Worm (Caenorhabditis elegans) whole organism, L1 larva: ENCODE measurements around the gene rps-11.

Source experiments
- C04F5.9 ChIP-seq: sonication (generic microtip); optimal IDR thresholded peaks from 2 replicates; lab custom pipeline; 2016; ENCODE audit warnings: missing genetic modification characterization, missing compliant biosample characterization
- Y116A8C.19 ChIP-seq: sonication (generic microtip); optimal IDR thresholded peaks from 2 replicates; lab custom pipeline; 2016; ENCODE audit warnings: missing compliant biosample characterization, missing genetic modification characterization, borderline replicate concordance
- aha-1 ChIP-seq: fragments of 150-350 bp; optimal IDR thresholded peaks from 2 replicates; lab custom pipeline; 2014; ENCODE audit warnings: missing biosample characterization, missing genetic modification characterization
- alr-1 ChIP-seq: fragments of 200-800 bp; sonication (Bioruptor generic); optimal IDR thresholded peaks from 2 replicates; lab custom pipeline; 2018; ENCODE audit warnings: borderline replicate concordance, mild to moderate bottlenecking, missing genetic modification characterization, missing compliant biosample characterization
- aly-2 ChIP-seq: fragments of 150-350 bp; optimal IDR thresholded peaks from 2 replicates; lab custom pipeline; 2014; ENCODE audit warnings: missing biosample characterization, missing genetic modification characterization
- ama-1 ChIP-seq: fragments of 150-350 bp; optimal IDR thresholded peaks from 2 replicates; lab custom pipeline; 2014
- ceh-8 ChIP-seq: fragments of 200-800 bp; sonication (Bioruptor generic); optimal IDR thresholded peaks from 2 replicates; lab custom pipeline; 2018; ENCODE audit warnings: mild to moderate bottlenecking, missing genetic modification characterization, moderate library complexity, missing compliant biosample characterization
- ceh-88 ChIP-seq: fragments of 200-800 bp; sonication (Bioruptor generic); IDR thresholded peaks from 2 replicates; pipeline ENCODE4 v1.3.6; 2022; ENCODE audit warnings: missing genetic modification characterization, missing compliant biosample characterization
- ceh-90 ChIP-seq: sonication (generic microtip); optimal IDR thresholded peaks from 2 replicates; lab custom pipeline; 2016; ENCODE audit warnings: missing genetic modification characterization, missing compliant biosample characterization
- ces-1 ChIP-seq: fragments of 150-350 bp; optimal IDR thresholded peaks from 2 replicates; lab custom pipeline; 2014; ENCODE audit warnings: missing biosample characterization, missing genetic modification reagents, missing genetic modification characterization
- dpl-1 ChIP-seq, 3 experiments: fragments of 150-350 bp in 2 of 3; sonication (generic microtip) in 1 of 3; optimal IDR thresholded peaks; 2 replicates each; lab custom pipeline; 2014 to 2017; ENCODE audit warnings: missing biosample characterization in 3 of 3, missing genetic modification characterization in 3 of 3, missing genetic modification reagents in 3 of 3
- dsc-1 ChIP-seq: sonication (generic microtip); optimal IDR thresholded peaks from 2 replicates; lab custom pipeline; 2016; ENCODE audit warnings: mild to moderate bottlenecking, missing genetic modification characterization, missing compliant biosample characterization
- efl-1 ChIP-seq, 4 experiments: fragments of 150-350 bp; optimal IDR thresholded peaks in 3 of 4; peaks in 1 of 4; 1 replicate in 1 of 4; 2 replicates in 3 of 4; lab custom pipeline; 2014; ENCODE audit warnings: missing biosample characterization in 2 of 4, missing genetic modification characterization in 2 of 4, missing genetic modification reagents in 2 of 4
- efl-3 ChIP-seq: fragments of 200-800 bp; sonication (Bioruptor generic); optimal IDR thresholded peaks from 2 replicates; lab custom pipeline; 2018; ENCODE audit warnings: mild to moderate bottlenecking, missing genetic modification characterization, missing compliant biosample characterization
- egl-13 ChIP-seq: sonication (generic microtip); optimal IDR thresholded peaks from 2 replicates; lab custom pipeline; 2016; ENCODE audit warnings: missing genotype, missing genetic modification reagents, missing genetic modification characterization, missing compliant biosample characterization
- elt-2 ChIP-seq: sonication (generic microtip); optimal IDR thresholded peaks from 2 replicates; lab custom pipeline; 2016; ENCODE audit warnings: missing genetic modification characterization, mild to moderate bottlenecking, inconsistent platforms, missing compliant biosample characterization, missing genetic modification reagents
- elt-3 ChIP-seq, 6 experiments: fragments of 150-350 bp in 1 of 6; sonication (generic microtip); optimal IDR thresholded peaks; 2 replicates each; lab custom pipeline; 2017 to 2018; ENCODE audit warnings: missing biosample characterization in 6 of 6, missing genetic modification characterization in 6 of 6, inconsistent platforms in 1 of 6
- ets-5 ChIP-seq: fragments of 200-800 bp; sonication (Bioruptor generic); IDR thresholded peaks from 2 replicates; pipeline ENCODE4 v1.3.6; 2022; ENCODE audit warnings: missing genetic modification characterization, missing compliant biosample characterization
- fkh-10 ChIP-seq: sonication (generic microtip); optimal IDR thresholded peaks from 2 replicates; lab custom pipeline; 2017; ENCODE audit warnings: missing biosample characterization, missing genetic modification reagents, missing genetic modification characterization
- fkh-4 ChIP-seq: sonication (generic microtip); optimal IDR thresholded peaks from 2 replicates; lab custom pipeline; 2016; ENCODE audit warnings: missing compliant biosample characterization, missing genetic modification characterization, borderline replicate concordance
- fkh-8 ChIP-seq: sonication (generic microtip); optimal IDR thresholded peaks from 2 replicates; lab custom pipeline; 2016; ENCODE audit warnings: mild to moderate bottlenecking, missing genetic modification characterization, missing compliant biosample characterization
- grh-1 ChIP-seq: fragments of 200-800 bp; sonication (Bioruptor generic); IDR thresholded peaks from 2 replicates; pipeline ENCODE4 v1.3.6; 2022; ENCODE audit warnings: missing genetic modification reagents, missing genetic modification characterization, missing compliant biosample characterization
- hlh-17 ChIP-seq: fragments of 200-800 bp; sonication (Bioruptor generic); optimal IDR thresholded peaks from 2 replicates; lab custom pipeline; 2018; ENCODE audit warnings: missing genetic modification characterization, mild to moderate bottlenecking, missing compliant biosample characterization, moderate library complexity, borderline replicate concordance
- hpl-2 ChIP-seq: fragments of 150-350 bp; optimal IDR thresholded peaks from 2 replicates; lab custom pipeline; 2014; ENCODE audit warnings: missing biosample characterization, missing genetic modification reagents, missing genetic modification characterization
- irx-1 ChIP-seq: sonication (generic microtip); optimal IDR thresholded peaks from 2 replicates; lab custom pipeline; 2016; ENCODE audit warnings: missing genetic modification characterization, missing compliant biosample characterization
- lin-13 ChIP-seq: fragments of 150-350 bp; optimal IDR thresholded peaks from 2 replicates; lab custom pipeline; 2014; ENCODE audit warnings: missing biosample characterization, missing genetic modification reagents, missing genetic modification characterization
- lin-14 ChIP-seq: fragments of 200-800 bp; sonication (Bioruptor generic); optimal IDR thresholded peaks from 2 replicates; lab custom pipeline; 2018; ENCODE audit warnings: mild to moderate bottlenecking, missing genetic modification characterization, moderate library complexity, missing compliant biosample characterization
- lin-35 ChIP-seq, 2 experiments: fragments of 150-350 bp; optimal IDR thresholded peaks; 2 replicates each; lab custom pipeline; 2014; ENCODE audit warnings: missing biosample characterization in 2 of 2, missing genetic modification characterization in 2 of 2, missing genetic modification reagents in 2 of 2
- lir-3 ChIP-seq: sonication (generic microtip); optimal IDR thresholded peaks from 2 replicates; lab custom pipeline; 2016; ENCODE audit warnings: mild to moderate bottlenecking, missing genetic modification characterization, moderate library complexity, missing compliant biosample characterization; ENCODE audit not compliant: poor library complexity
- mab-9 ChIP-seq: fragments of 200-800 bp; sonication (Bioruptor generic); IDR thresholded peaks from 2 replicates; pipeline ENCODE4 v1.3.6; 2022; ENCODE audit warnings: missing genetic modification reagents, missing genetic modification characterization, missing compliant biosample characterization
- mdl-1 ChIP-seq, 2 experiments: fragments of 150-350 bp; optimal IDR thresholded peaks; 2 replicates each; lab custom pipeline; 2014 to 2017; ENCODE audit warnings: missing biosample characterization in 2 of 2, missing genetic modification characterization in 2 of 2, inconsistent platforms in 1 of 2
- mef-2 ChIP-seq: fragments of 150-350 bp; optimal IDR thresholded peaks from 2 replicates; lab custom pipeline; 2014; ENCODE audit warnings: missing biosample characterization, missing genetic modification characterization
- mep-1 ChIP-seq: fragments of 150-350 bp; optimal IDR thresholded peaks from 2 replicates; lab custom pipeline; 2014; ENCODE audit warnings: missing biosample characterization, missing genetic modification characterization
- nhr-11 ChIP-seq: fragments of 150-350 bp; optimal IDR thresholded peaks from 2 replicates; lab custom pipeline; 2014; ENCODE audit warnings: missing biosample characterization, missing genetic modification characterization
- nhr-19 ChIP-seq: fragments of 200-800 bp; sonication (Bioruptor generic); conservative IDR thresholded peaks from 2 replicates; pipeline ENCODE4 v1.3.6; 2022; ENCODE audit warnings: missing genetic modification characterization, missing compliant biosample characterization
- nhr-20 ChIP-seq: sonication (generic microtip); optimal IDR thresholded peaks from 2 replicates; lab custom pipeline; 2016; ENCODE audit warnings: mild to moderate bottlenecking, missing genetic modification characterization, missing compliant biosample characterization
- nhr-47 ChIP-seq: sonication (generic microtip); optimal IDR thresholded peaks from 2 replicates; lab custom pipeline; 2016; ENCODE audit warnings: mild to moderate bottlenecking, missing genetic modification characterization, moderate library complexity, missing compliant biosample characterization
- nhr-85 ChIP-seq: sonication (generic microtip); peaks from one replicate; lab custom pipeline; 2016; ENCODE audit warnings: missing genetic modification characterization, inconsistent platforms, missing compliant biosample characterization
- nhr-90 ChIP-seq: sonication (generic microtip); optimal IDR thresholded peaks from 2 replicates; lab custom pipeline; 2016; ENCODE audit warnings: mild to moderate bottlenecking, missing genetic modification characterization, missing compliant biosample characterization; ENCODE audit not compliant: poor library complexity
- pax-3 ChIP-seq: fragments of 200-800 bp; sonication (Bioruptor generic); optimal IDR thresholded peaks from 2 replicates; lab custom pipeline; 2018; ENCODE audit warnings: mild to moderate bottlenecking, missing genetic modification characterization, moderate library complexity, missing compliant biosample characterization
- pqm-1 ChIP-seq: sonication (generic microtip); optimal IDR thresholded peaks from 3 replicates; lab custom pipeline; 2017; ENCODE audit warnings: missing biosample characterization, missing genetic modification characterization
- skn-1 ChIP-seq: fragments of 150-350 bp; optimal IDR thresholded peaks from 2 replicates; lab custom pipeline; 2014; ENCODE audit warnings: missing biosample characterization, missing genetic modification characterization
- snpc-4 ChIP-seq: fragments of 150-350 bp; optimal IDR thresholded peaks from 2 replicates; lab custom pipeline; 2014; ENCODE audit warnings: missing biosample characterization, missing genetic modification characterization
- snu-23 ChIP-seq: sonication (generic microtip); optimal IDR thresholded peaks from 2 replicates; lab custom pipeline; 2016; ENCODE audit warnings: missing genetic modification characterization, missing compliant biosample characterization
- sox-4 ChIP-seq: sonication (generic microtip); optimal IDR thresholded peaks from 2 replicates; lab custom pipeline; 2016; ENCODE audit warnings: missing genetic modification characterization, missing compliant biosample characterization
- sup-37 ChIP-seq: fragments of 200-800 bp; sonication (Bioruptor generic); optimal IDR thresholded peaks from 2 replicates; lab custom pipeline; 2018; ENCODE audit warnings: mild to moderate bottlenecking, missing genetic modification characterization, missing compliant biosample characterization
- swsn-7 ChIP-seq: sonication (generic microtip); optimal IDR thresholded peaks from 2 replicates; lab custom pipeline; 2016; ENCODE audit warnings: missing genetic modification characterization, missing compliant biosample characterization
- tbx-2 ChIP-seq: sonication (generic microtip); optimal IDR thresholded peaks from 2 replicates; lab custom pipeline; 2016; ENCODE audit warnings: missing genetic modification characterization, missing compliant biosample characterization
- tlp-1 ChIP-seq: fragments of 150-350 bp; optimal IDR thresholded peaks from 2 replicates; lab custom pipeline; 2014; ENCODE audit warnings: missing biosample characterization, missing genetic modification characterization
- unc-86 ChIP-seq: sonication (generic microtip); optimal IDR thresholded peaks from 2 replicates; lab custom pipeline; 2016; ENCODE audit warnings: missing genetic modification characterization, missing compliant biosample characterization
- unc-98 ChIP-seq: fragments of 200-800 bp; sonication (Bioruptor generic); IDR thresholded peaks from 2 replicates; pipeline ENCODE4 v1.3.6; 2022; ENCODE audit warnings: missing genetic modification characterization, missing compliant biosample characterization
- zag-1 ChIP-seq: fragments of 150-350 bp; optimal IDR thresholded peaks from 2 replicates; lab custom pipeline; 2014; ENCODE audit warnings: missing biosample characterization, missing genetic modification characterization

Gene rps-11

ce11 chrIV:11594191-11594673 lies 8.2 kb upstream of the rps-11 start, which contains the start of gene mig-38 (continued):
- TF ChIP-seq nhr-20 (tag; lab: Kevin White, UChicago), result peak; percentile 70
- no peak for TF ChIP-seq elt-3 (tag; optimal IDR thresholded peaks at IDR 0.05; lab: Kevin White, UChicago)
- TF ChIP-seq sox-4 (tag; lab: Kevin White, UChicago), result peak; percentile 2
- TF ChIP-seq elt-2 (tag; lab: Kevin White, UChicago), result peak; percentile 25
- TF ChIP-seq lin-35 (GFP tag; optimal IDR thresholded peaks at IDR 0.05; lab: Kevin White, UChicago), result peak; percentile 37 to 46
- no peak for TF ChIP-seq snpc-4
- no peak for TF ChIP-seq fkh-4 (tag; lab: Kevin White, UChicago)
- peak; percentile 63 for TF ChIP-seq egl-13
- peak in 1 of 2 experiments; percentile 24 for TF ChIP-seq efl-1 (optimal IDR thresholded peaks at IDR 0.05; lab: Kevin White, UChicago)
- TF ChIP-seq efl-1 (GFP tag; optimal IDR thresholded peaks at IDR 0.05 in 1 of 2; lab: Kevin White, UChicago), result no peak
- no peak for TF ChIP-seq hpl-2 (GFP tag; lab: Kevin White, UChicago)
- TF ChIP-seq ceh-88 (GFP tag; lab: Robert Waterston, UW), result no peak
- no peak for TF ChIP-seq nhr-90
- peak; percentile 39 for TF ChIP-seq swsn-7 (tag; lab: Kevin White, UChicago)
- TF ChIP-seq tlp-1, result no peak
- peak; percentile 93 for TF ChIP-seq ama-1 (lab: Kevin White, UChicago)
- TF ChIP-seq aha-1 (tag; lab: Kevin White, UChicago), result no peak
- TF ChIP-seq lin-14, result peak; percentile 75
- TF ChIP-seq mab-9, result 0 out of 2 replicates have a peak, but pooled peaks have one; percentile 11
- no peak for TF ChIP-seq irx-1 (tag; lab: Kevin White, UChicago)
- no peak for TF ChIP-seq unc-98
- TF ChIP-seq pqm-1 (tag; lab: Kevin White, UChicago), result no peak
- peak in 1 of 2 experiments; percentile 43 for TF ChIP-seq mdl-1 (tag; optimal IDR thresholded peaks at IDR 0.05; lab: Kevin White, UChicago)
- no peak for TF ChIP-seq pax-3 (tag; lab: Kevin White, UChicago)
- TF ChIP-seq dsc-1 (tag; lab: Kevin White, UChicago), result peak; percentile 29
- TF ChIP-seq snu-23, result peak; percentile 51
- TF ChIP-seq aly-2 (tag; lab: Kevin White, UChicago), result peak; percentile 19
- TF ChIP-seq C04F5.9 (tag; lab: Kevin White, UChicago), result peak; percentile 32
- TF ChIP-seq unc-86, result peak; percentile 44
- TF ChIP-seq efl-3 (GFP tag; lab: Kevin White, UChicago), result peak; percentile 48
- no peak for TF ChIP-seq ceh-8 (GFP tag; lab: Kevin White, UChicago)
- no peak for TF ChIP-seq ceh-90 (tag; lab: Kevin White, UChicago)
- peak; percentile 18; the same call in 1 of the 2 replicates for TF ChIP-seq nhr-19 (GFP tag; lab: Robert Waterston, UW)
- TF ChIP-seq Y116A8C.19 (tag; lab: Kevin White, UChicago), result no peak
- TF ChIP-seq lin-13 (GFP tag; lab: Kevin White, UChicago), result no peak
- peak; percentile 46 for TF ChIP-seq mep-1 (tag; lab: Kevin White, UChicago)
- peak; percentile 72 for TF ChIP-seq nhr-47 (tag; lab: Kevin White, UChicago)
- TF ChIP-seq zag-1, result no peak
- TF ChIP-seq fkh-8 (tag; lab: Kevin White, UChicago), result peak; percentile 62
- peak; percentile 13 for TF ChIP-seq skn-1
- TF ChIP-seq ces-1 (GFP tag; lab: Kevin White, UChicago), result no peak
- peak in 1 of 3 experiments; percentile 15 for TF ChIP-seq dpl-1 (GFP tag; optimal IDR thresholded peaks at IDR 0.05; lab: Kevin White, UChicago)
- TF ChIP-seq sup-37 (GFP tag; lab: Kevin White, UChicago), result no peak
- TF ChIP-seq alr-1 (tag; lab: Kevin White, UChicago), result no peak
- peak; percentile 51 for TF ChIP-seq lir-3
- peak; percentile 65 for TF ChIP-seq nhr-85 (tag; lab: Kevin White, UChicago)
- TF ChIP-seq tbx-2 (tag; lab: Kevin White, UChicago), result peak; percentile 14
- no peak for TF ChIP-seq hlh-17
- TF ChIP-seq fkh-10, result peak; percentile 51
- no peak for TF ChIP-seq grh-1 (GFP tag; lab: Robert Waterston, UW)
- TF ChIP-seq ets-5 (GFP tag; lab: Robert Waterston, UW), result no peak
- TF ChIP-seq nhr-11, result no peak
- TF ChIP-seq mef-2 (tag; lab: Kevin White, UChicago), result no peak
